Fruit fly (Drosophila melanogaster) ovary, adult (tissue): ENCODE results near the gene sinah.

Experiments used
- CG17801 ChIP-seq: fragments of 200-800 bp; optimal IDR thresholded peaks from 2 replicates; lab custom pipeline; 2019; ENCODE audit warnings: missing biosample characterization, mild to moderate bottlenecking, missing genetic modification characterization, moderate library complexity; ENCODE audit not compliant: partially characterized antibody

The sinah gene

dm6 chr3L:16876785-16877468, 18.0 kb downstream of the sinah start, which contains the start of gene CG32170:
Gene CG32170 (plus strand): TSS chr3L:16877309.
- TF ChIP-seq CG17801 (GFP tag; lab: Kevin White, UChicago), result no peak

dm6 chr3L:16878830-16879536, 20.1 kb downstream of the sinah start:
- no peak for TF ChIP-seq CG17801 (GFP tag; lab: Kevin White, UChicago)

- no peak for TF ChIP-seq CG17801 (GFP tag; lab: Kevin White, UChicago)
These were observed 22.2 kb downstream of the sinah start for dm6 chr3L:16881097-16881496.

dm6 chr3L:16884037-16884436, 25.2 kb downstream of the sinah start:
- peak; percentile 30 for TF ChIP-seq CG17801 (GFP tag; lab: Kevin White, UChicago)

dm6 chr3L:16885042-16885441, 26.2 kb downstream of the sinah start:
- no peak for TF ChIP-seq CG17801 (GFP tag; lab: Kevin White, UChicago)

- TF ChIP-seq CG17801 (GFP tag; lab: Kevin White, UChicago), result peak; percentile 21
These were observed 27.5 kb downstream of the sinah start for dm6 chr3L:16886179-16886930.

- no peak for TF ChIP-seq CG17801 (GFP tag; lab: Kevin White, UChicago)
These were observed 28.4 kb downstream of the sinah start for dm6 chr3L:16887272-16887671.

dm6 chr3L:16889545-16889944, 30.7 kb downstream of the sinah start:
- no peak for TF ChIP-seq CG17801 (GFP tag; lab: Kevin White, UChicago)

dm6 chr3L:16890650-16891336, 31.9 kb downstream of the sinah start:
- TF ChIP-seq CG17801 (GFP tag; lab: Kevin White, UChicago), result peak; percentile 74

dm6 chr3L:16891914-16892313, 33.0 kb downstream of the sinah start:
- TF ChIP-seq CG17801 (GFP tag; lab: Kevin White, UChicago), result no peak

dm6 chr3L:16892728-16893271, 33.9 kb downstream of the sinah start:
- TF ChIP-seq CG17801 (GFP tag; lab: Kevin White, UChicago), result no peak

dm6 chr3L:16893647-16894046, 34.8 kb downstream of the sinah start:
- no peak for TF ChIP-seq CG17801 (GFP tag; lab: Kevin White, UChicago)

- TF ChIP-seq CG17801 (GFP tag; lab: Kevin White, UChicago), result no peak
These were observed 37.5 kb downstream of the sinah start for dm6 chr3L:16896408-16896807.
